Fruit fly (Drosophila melanogaster) whole organism, embryonic: Measurements from ENCODE around the gene BuGZ.

Source experiments
- NfI ChIP-seq: fragments of 200-800 bp; sonication (Bioruptor generic); optimal IDR thresholded peaks from 3 replicates; lab custom pipeline; 2018; ENCODE audit warnings: missing biosample characterization, mild to moderate bottlenecking, missing genetic modification characterization, moderate library complexity
- fd96Cb ChIP-seq: fragments of 200-800 bp; sonication (Bioruptor generic); optimal IDR thresholded peaks from 2 replicates; lab custom pipeline; 2018; ENCODE audit warnings: missing biosample characterization, mild to moderate bottlenecking, missing genetic modification characterization, moderate library complexity

DNA sequence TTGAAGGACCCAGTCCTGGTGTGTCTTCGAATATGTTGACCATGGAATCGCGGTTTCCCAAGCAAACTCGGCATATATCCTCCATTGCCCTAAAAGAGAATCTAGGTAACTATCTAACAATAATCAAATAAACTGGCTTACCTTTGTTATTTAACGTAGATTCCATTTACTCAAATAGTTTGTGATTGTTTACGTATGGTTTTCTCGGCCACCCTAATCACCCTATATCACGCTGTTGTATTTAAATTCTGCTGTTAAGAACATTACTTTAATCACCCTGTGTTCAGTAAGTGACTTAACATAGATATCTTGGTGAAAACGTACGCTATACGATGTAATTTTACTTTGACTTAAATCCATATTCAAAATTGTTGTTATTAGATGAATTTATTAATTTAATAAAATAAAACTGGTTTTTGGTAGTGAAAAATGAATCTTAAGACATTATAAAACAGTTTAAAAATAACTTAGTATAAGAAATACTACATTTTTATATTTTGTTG, 40.1 kb upstream of the BuGZ start:
- TF ChIP-seq fd96Cb (tag; lab: Kevin White, UChicago) (no peak), NfI (GFP tag; lab: Kevin White, UChicago) (no peak)
